Worm (Caenorhabditis elegans) whole organism, L4 larva: ENCODE data around the gene Y73B6BL.22.
A peak's percentile ranks its signal among the peaks of the same experiment; 100 is the strongest.

Experiments used
- D1046.2 ChIP-seq: fragments of 200-800 bp; sonication (Bioruptor generic); IDR thresholded peaks from 2 replicates; pipeline ENCODE4 v1.3.6; 2022; ENCODE audit warnings: missing genetic modification characterization, missing compliant biosample characterization
- F49E8.2 ChIP-seq: sonication (generic microtip); optimal IDR thresholded peaks from 2 replicates; lab custom pipeline; 2016; ENCODE audit warnings: missing compliant biosample characterization, mild to moderate bottlenecking, missing genetic modification characterization, borderline replicate concordance
- R02D3.7 ChIP-seq: fragments of 150-350 bp; sonication (generic microtip); optimal IDR thresholded peaks from 3 replicates; lab custom pipeline; 2014; ENCODE audit warnings: missing biosample characterization, missing genetic modification characterization
- T26A8.4 ChIP-seq: fragments of 200-800 bp; sonication (Bioruptor generic); IDR thresholded peaks from 2 replicates; pipeline ENCODE4 v1.3.6; 2022; ENCODE audit warnings: missing genetic modification characterization, missing compliant biosample characterization
- Y75B8A.6 ChIP-seq: fragments of 200-800 bp; sonication (Bioruptor generic); IDR thresholded peaks from 2 replicates; pipeline ENCODE4 v1.3.6; 2022; ENCODE audit warnings: missing genetic modification reagents, missing genetic modification characterization, missing compliant biosample characterization
- ZK337.2 ChIP-seq: fragments of 200-800 bp; sonication (Bioruptor generic); IDR thresholded peaks from 2 replicates; pipeline ENCODE4 v1.3.6; 2022; ENCODE audit warnings: missing genetic modification reagents, missing genetic modification characterization, missing compliant biosample characterization
- ZK546.5 ChIP-seq, 2 experiments: sonication (generic microtip); optimal IDR thresholded peaks; 2 replicates each; lab custom pipeline; 2017; ENCODE audit warnings: missing biosample characterization in 2 of 2, missing genetic modification characterization in 2 of 2
- aly-2 ChIP-seq: sonication (generic microtip); optimal IDR thresholded peaks from 2 replicates; lab custom pipeline; 2018; ENCODE audit warnings: missing biosample characterization, missing genetic modification characterization
- arid-1 ChIP-seq: fragments of 200-800 bp; sonication (Bioruptor generic); conservative IDR thresholded peaks from 2 replicates; pipeline ENCODE4 v1.3.6; 2022; ENCODE audit warnings: missing genetic modification reagents, missing genetic modification characterization, missing compliant biosample characterization
- ceh-20 ChIP-seq: fragments of 200-800 bp; sonication (Bioruptor generic); IDR thresholded peaks from 2 replicates; pipeline ENCODE4 v1.3.6; 2022; ENCODE audit warnings: missing genetic modification reagents, missing genetic modification characterization, missing compliant biosample characterization
- ceh-32 ChIP-seq: sonication (generic microtip); optimal IDR thresholded peaks from 2 replicates; lab custom pipeline; 2016; ENCODE audit warnings: mild to moderate bottlenecking, missing genetic modification characterization, missing compliant biosample characterization; ENCODE audit not compliant: poor library complexity
- ceh-44 ChIP-seq: fragments of 200-800 bp; sonication (Bioruptor generic); IDR thresholded peaks from 2 replicates; pipeline ENCODE4 v1.3.6; 2022; ENCODE audit warnings: missing genetic modification reagents, missing genetic modification characterization, missing compliant biosample characterization
- ces-1 ChIP-seq: fragments of 150-350 bp; sonication (generic microtip); optimal IDR thresholded peaks from 4 replicates; lab custom pipeline; 2014; ENCODE audit warnings: missing biosample characterization, missing genetic modification reagents, missing genetic modification characterization
- cey-2 ChIP-seq: sonication (generic microtip); optimal IDR thresholded peaks from 3 replicates; lab custom pipeline; 2017; ENCODE audit warnings: missing genetic modification characterization, mild to moderate bottlenecking, missing compliant biosample characterization, antibody characterized with exemption, borderline replicate concordance; ENCODE audit not compliant: insufficient read depth
- daf-8 ChIP-seq: fragments of 200-800 bp; sonication (Bioruptor generic); IDR thresholded peaks from 2 replicates; pipeline ENCODE4 v1.3.6; 2022; ENCODE audit warnings: missing genetic modification characterization, missing compliant biosample characterization
- dmd-6 ChIP-seq: fragments of 200-800 bp; sonication (Bioruptor generic); IDR thresholded peaks from 2 replicates; pipeline ENCODE4 v1.3.6; 2022; ENCODE audit warnings: missing genetic modification reagents, missing genetic modification characterization, missing compliant biosample characterization
- dpl-1 ChIP-seq: fragments of 150-350 bp; optimal IDR thresholded peaks from 2 replicates; lab custom pipeline; 2014; ENCODE audit warnings: missing biosample characterization, missing genetic modification reagents, missing genetic modification characterization
- egl-43 ChIP-seq: fragments of 200-800 bp; sonication (Bioruptor generic); IDR thresholded peaks from 2 replicates; pipeline ENCODE4 v1.3.6; 2022; ENCODE audit warnings: missing genetic modification reagents, missing genetic modification characterization, missing compliant biosample characterization
- gei-8 ChIP-seq: fragments of 200-800 bp; sonication (Bioruptor generic); optimal IDR thresholded peaks from 2 replicates; lab custom pipeline; 2018; ENCODE audit warnings: mild to moderate bottlenecking, missing genetic modification characterization, missing compliant biosample characterization
- hlh-11 ChIP-seq: fragments of 200-800 bp; sonication (Bioruptor generic); optimal IDR thresholded peaks from 2 replicates; lab custom pipeline; 2018; ENCODE audit warnings: mild to moderate bottlenecking, missing genetic modification characterization, missing compliant biosample characterization
- jun-1 ChIP-seq: fragments of 150-350 bp; optimal IDR thresholded peaks from 2 replicates; lab custom pipeline; 2014; ENCODE audit warnings: missing biosample characterization, missing genetic modification reagents, missing genetic modification characterization
- lim-7 ChIP-seq: fragments of 200-800 bp; sonication (Bioruptor generic); IDR thresholded peaks from 2 replicates; pipeline ENCODE4 v1.3.6; 2022; ENCODE audit warnings: missing genetic modification characterization, missing compliant biosample characterization
- lin-1 ChIP-seq: fragments of 200-800 bp; sonication (Bioruptor generic); IDR thresholded peaks from 2 replicates; pipeline ENCODE4 v1.3.6; 2022; ENCODE audit warnings: missing genetic modification reagents, missing genetic modification characterization, missing compliant biosample characterization
- lin-15B ChIP-seq: fragments of 150-350 bp; sonication (generic microtip); optimal IDR thresholded peaks from 3 replicates; lab custom pipeline; 2014; ENCODE audit warnings: missing biosample characterization, missing genetic modification characterization
- lin-29 ChIP-seq: fragments of 200-800 bp; sonication (Bioruptor generic); IDR thresholded peaks from 2 replicates; pipeline ENCODE4 v1.3.6; 2022; ENCODE audit warnings: missing genetic modification reagents, missing genetic modification characterization, missing compliant biosample characterization
- lin-38 ChIP-seq: fragments of 200-800 bp; sonication (Bioruptor generic); IDR thresholded peaks from 2 replicates; pipeline ENCODE4 v1.3.6; 2022; ENCODE audit warnings: missing genetic modification reagents, missing genetic modification characterization, missing compliant biosample characterization
- lin-39 ChIP-seq: fragments of 150-350 bp; optimal IDR thresholded peaks from 2 replicates; lab custom pipeline; 2014; ENCODE audit warnings: missing biosample characterization, missing genetic modification reagents, missing genetic modification characterization
- lir-3 ChIP-seq: sonication (generic microtip); optimal IDR thresholded peaks from 2 replicates; lab custom pipeline; 2016; ENCODE audit warnings: mild to moderate bottlenecking, missing genetic modification characterization, missing compliant biosample characterization
- lsy-2 ChIP-seq, 2 experiments: fragments of 150-350 bp in 1 of 2; sonication (generic microtip) in 1 of 2; optimal IDR thresholded peaks; 2 replicates each; lab custom pipeline; 2014 to 2017; ENCODE audit warnings: missing biosample characterization in 2 of 2, missing genetic modification characterization in 2 of 2
- madf-5 ChIP-seq, 2 experiments: fragments of 200-800 bp; sonication (Bioruptor generic); IDR thresholded peaks; 2 replicates each; pipeline ENCODE4 v1.3.6; 2022; ENCODE audit warnings: missing compliant biosample characterization in 2 of 2, missing genetic modification characterization in 2 of 2
- madf-9 ChIP-seq: fragments of 200-800 bp; sonication (Bioruptor generic); conservative IDR thresholded peaks from 2 replicates; pipeline ENCODE4 v1.3.6; 2022; ENCODE audit warnings: missing genetic modification reagents, missing genetic modification characterization, missing compliant biosample characterization
- mdl-1 ChIP-seq, 2 experiments: fragments of 150-350 bp in 1 of 2; sonication (generic microtip) in 1 of 2; optimal IDR thresholded peaks; 2 replicates each; lab custom pipeline; 2014 to 2017; ENCODE audit warnings: missing biosample characterization in 2 of 2, missing genetic modification characterization in 2 of 2
- nhr-10 ChIP-seq: fragments of 150-350 bp; optimal IDR thresholded peaks from 2 replicates; lab custom pipeline; 2014; ENCODE audit warnings: missing biosample characterization, missing genetic modification characterization
- nhr-102 ChIP-seq: sonication (generic microtip); optimal IDR thresholded peaks from 2 replicates; lab custom pipeline; 2016; ENCODE audit warnings: mild to moderate bottlenecking, missing genetic modification characterization, moderate library complexity, missing compliant biosample characterization
- nhr-11 ChIP-seq: fragments of 150-350 bp; optimal IDR thresholded peaks from 2 replicates; lab custom pipeline; 2014; ENCODE audit warnings: missing biosample characterization, missing genetic modification characterization
- nhr-111 ChIP-seq: fragments of 200-800 bp; sonication (Bioruptor generic); optimal IDR thresholded peaks from 2 replicates; lab custom pipeline; 2018; ENCODE audit warnings: mild to moderate bottlenecking, missing genetic modification characterization, missing compliant biosample characterization
- nhr-237 ChIP-seq: sonication (generic microtip); optimal IDR thresholded peaks from 2 replicates; lab custom pipeline; 2017; ENCODE audit warnings: missing biosample characterization, missing genetic modification characterization
- nhr-41 ChIP-seq: fragments of 200-800 bp; sonication (Bioruptor generic); IDR thresholded peaks from 2 replicates; pipeline ENCODE4 v1.3.6; 2022; ENCODE audit warnings: missing genetic modification reagents, missing genetic modification characterization, missing compliant biosample characterization
- nhr-6 ChIP-seq: fragments of 150-350 bp; optimal IDR thresholded peaks from 2 replicates; lab custom pipeline; 2014; ENCODE audit warnings: missing biosample characterization, missing genetic modification characterization
- nhr-76 ChIP-seq: fragments of 150-350 bp; optimal IDR thresholded peaks from 2 replicates; lab custom pipeline; 2014; ENCODE audit warnings: missing biosample characterization, missing genetic modification characterization
- pqm-1 ChIP-seq: sonication (generic microtip); optimal IDR thresholded peaks from 2 replicates; lab custom pipeline; 2017; ENCODE audit warnings: missing biosample characterization, missing genetic modification characterization
- rbr-2 ChIP-seq: sonication (generic microtip); optimal IDR thresholded peaks from 2 replicates; lab custom pipeline; 2016; ENCODE audit warnings: missing genotype, missing genetic modification characterization, missing compliant biosample characterization
- sdz-12 ChIP-seq: fragments of 200-800 bp; sonication (Bioruptor generic); optimal IDR thresholded peaks from 2 replicates; lab custom pipeline; 2018; ENCODE audit warnings: mild to moderate bottlenecking, missing genetic modification characterization, missing compliant biosample characterization
- set-16 ChIP-seq: fragments of 200-800 bp; sonication (Bioruptor generic); IDR thresholded peaks from 2 replicates; pipeline ENCODE4 v1.3.6; 2022; ENCODE audit warnings: missing genetic modification reagents, missing genetic modification characterization, missing compliant biosample characterization
- skn-1 ChIP-seq: fragments of 150-350 bp; optimal IDR thresholded peaks from 2 replicates; lab custom pipeline; 2014; ENCODE audit warnings: missing biosample characterization, missing genetic modification characterization
- snpc-1.2 ChIP-seq: fragments of 200-800 bp; sonication (Bioruptor generic); IDR thresholded peaks from 2 replicates; pipeline ENCODE4 v1.3.6; 2022; ENCODE audit warnings: missing genetic modification reagents, missing genetic modification characterization, missing compliant biosample characterization
- unc-130 ChIP-seq: sonication (generic microtip); optimal IDR thresholded peaks from 2 replicates; lab custom pipeline; 2016; ENCODE audit warnings: missing genetic modification reagents, missing genetic modification characterization, missing compliant biosample characterization
- unc-39 ChIP-seq: sonication (generic microtip); optimal IDR thresholded peaks from 2 replicates; lab custom pipeline; 2017; ENCODE audit warnings: missing biosample characterization, missing genetic modification characterization
- unc-62 ChIP-seq, 3 experiments: fragments of 150-350 bp in 1 of 3; sonication (generic microtip); optimal IDR thresholded peaks in 2 of 3; peaks in 1 of 3; 1 replicate in 1 of 3; 2 replicates in 2 of 3; lab custom pipeline; 2014 to 2017; ENCODE audit warnings: missing biosample characterization in 3 of 3, missing genetic modification characterization in 3 of 3, missing genetic modification reagents in 3 of 3, missing genotype in 1 of 3
- zip-2 ChIP-seq: fragments of 150-350 bp; optimal IDR thresholded peaks from 2 replicates; lab custom pipeline; 2014; ENCODE audit warnings: missing biosample characterization, missing genetic modification characterization
- ztf-7 ChIP-seq: fragments of 150-350 bp; optimal IDR thresholded peaks from 2 replicates; lab custom pipeline; 2014; ENCODE audit warnings: missing biosample characterization, missing genetic modification characterization

The Y73B6BL.22 gene

ce11 chrIV:6442016-6442618, 25.7 kb upstream of the Y73B6BL.22 start (continued):
- no peak for TF ChIP-seq R02D3.7 (tag; lab: Kevin White, UChicago)
- no peak for TF ChIP-seq D1046.2
- TF ChIP-seq pqm-1 (tag; lab: Kevin White, UChicago), result no peak
- no peak for TF ChIP-seq nhr-111 (GFP tag; lab: Kevin White, UChicago)
- no peak for TF ChIP-seq ceh-20 (GFP tag; lab: Robert Waterston, UW)
- TF ChIP-seq Y75B8A.6 (GFP tag; lab: Robert Waterston, UW), result no peak
- TF ChIP-seq zip-2 (tag; lab: Kevin White, UChicago), result no peak
- peak; percentile 27 for TF ChIP-seq nhr-102
- TF ChIP-seq ztf-7, result no peak
- no peak for TF ChIP-seq lin-1
- TF ChIP-seq nhr-10 (tag; lab: Kevin White, UChicago), result no peak
- TF ChIP-seq lin-39 (tag; lab: Kevin White, UChicago), result no peak
- TF ChIP-seq ceh-44, result no peak
- no peak for TF ChIP-seq egl-43
- no peak for TF ChIP-seq ZK337.2 (GFP tag; lab: Robert Waterston, UW)
- no peak for TF ChIP-seq nhr-6 (tag; lab: Kevin White, UChicago)
- no peak for TF ChIP-seq sdz-12
- TF ChIP-seq gei-8 (GFP tag; lab: Kevin White, UChicago), result no peak
- TF ChIP-seq daf-8, result no peak
- TF ChIP-seq dmd-6 (GFP tag; lab: Robert Waterston, UW), result peak; percentile 58
- no peak for TF ChIP-seq ZK546.5 (tag; optimal IDR thresholded peaks at IDR 0.05; lab: Kevin White, UChicago)
- TF ChIP-seq lin-29, result no peak
- no peak for TF ChIP-seq rbr-2 (tag; lab: Kevin White, UChicago)
- no peak for TF ChIP-seq lin-15B
- TF ChIP-seq F49E8.2, result no peak
- no peak for TF ChIP-seq nhr-76 (tag; lab: Kevin White, UChicago)
- no peak for TF ChIP-seq madf-9 (GFP tag; lab: Robert Waterston, UW)
- TF ChIP-seq jun-1 (tag; lab: Kevin White, UChicago), result no peak
- TF ChIP-seq madf-5 (GFP tag; IDR thresholded peaks at IDR 0.05; lab: Robert Waterston, UW), result no peak
- no peak for TF ChIP-seq set-16
- no peak for TF ChIP-seq lir-3 (tag; lab: Kevin White, UChicago)
- TF ChIP-seq skn-1 (tag; lab: Kevin White, UChicago), result no peak
- no peak for TF ChIP-seq nhr-237 (tag; lab: Kevin White, UChicago)
- TF ChIP-seq lsy-2 (tag; optimal IDR thresholded peaks at IDR 0.05; lab: Kevin White, UChicago), result no peak
- no peak for TF ChIP-seq unc-39 (tag; lab: Kevin White, UChicago)
- peak in 1 of 2 experiments; percentile 40 for TF ChIP-seq unc-62 (GFP tag; optimal IDR thresholded peaks at IDR 0.05 in 1 of 2; lab: Kevin White, UChicago)
- TF ChIP-seq unc-62 (tag; optimal IDR thresholded peaks at IDR 0.05; lab: Kevin White, UChicago), result no peak
- peak; percentile 83 for TF ChIP-seq hlh-11 (tag; lab: Kevin White, UChicago)
- TF ChIP-seq T26A8.4 (GFP tag; lab: Robert Waterston, UW), result no peak
- TF ChIP-seq snpc-1.2 (GFP tag; lab: Robert Waterston, UW), result no peak
- TF ChIP-seq nhr-11 (tag; lab: Kevin White, UChicago), result no peak
- TF ChIP-seq aly-2, result no peak
- no peak for TF ChIP-seq ces-1 (GFP tag; lab: Kevin White, UChicago)
- TF ChIP-seq arid-1 (GFP tag; lab: Robert Waterston, UW), result no peak
- peak; percentile 14 for TF ChIP-seq dpl-1 (GFP tag; lab: Kevin White, UChicago)
- TF ChIP-seq lim-7 (GFP tag; lab: Robert Waterston, UW), result no peak
- TF ChIP-seq unc-130 (GFP tag; lab: Kevin White, UChicago), result no peak
- TF ChIP-seq mdl-1 (tag; optimal IDR thresholded peaks at IDR 0.05; lab: Kevin White, UChicago), result peak; percentile 8 to 22
- no peak for TF ChIP-seq cey-2 (tag; lab: Kevin White, UChicago)
- TF ChIP-seq ceh-32 (tag; lab: Kevin White, UChicago), result no peak
- TF ChIP-seq nhr-41, result no peak
- peak; percentile 27; the same call in 1 of the 2 replicates for TF ChIP-seq lin-38
